Worm (Caenorhabditis elegans) whole organism, L4/young adult: ENCODE measurements around the gene F32D8.4.

Source experiments
- W03F9.2 ChIP-seq: fragments of 150-350 bp; optimal IDR thresholded peaks from 2 replicates; lab custom pipeline; 2014; ENCODE audit warnings: missing biosample characterization, missing genetic modification characterization
- dao-5 ChIP-seq: sonication (generic microtip); optimal IDR thresholded peaks from 2 replicates; lab custom pipeline; 2016; ENCODE audit warnings: missing genotype, missing genetic modification characterization, moderate library complexity, missing compliant biosample characterization

DNA sequence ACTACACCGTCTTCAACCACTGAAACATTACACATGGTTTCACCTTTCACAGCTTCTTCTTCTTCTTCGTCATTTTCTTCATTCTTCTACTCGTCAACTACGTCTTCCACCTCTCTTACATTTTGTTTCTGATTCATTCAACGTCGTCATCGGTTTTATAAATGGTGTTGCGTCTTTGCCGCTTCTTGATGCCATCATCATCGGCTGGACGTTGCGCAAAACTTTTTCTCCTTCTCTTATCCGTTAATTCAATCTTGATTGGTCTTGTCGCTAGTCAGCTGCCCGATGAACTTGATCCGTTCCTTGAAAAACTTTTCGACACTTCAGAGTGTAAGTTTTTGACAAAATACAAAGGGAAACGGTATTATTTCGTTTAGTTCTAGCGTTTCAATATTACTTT lies 5.3 kb upstream of the F32D8.4 start:
- no peak for TF ChIP-seq W03F9.2
- TF ChIP-seq dao-5: no peak
